Worm (Caenorhabditis elegans) whole organism, L1 larva: Measurements from ENCODE around the gene slc-28.1.

Experiments
- C34B4.2 ChIP-seq: sonication (generic microtip); optimal IDR thresholded peaks from 2 replicates; lab custom pipeline; 2017; ENCODE audit warnings: mild to moderate bottlenecking, missing genetic modification characterization, missing compliant biosample characterization
- Y116A8C.19 ChIP-seq: sonication (generic microtip); optimal IDR thresholded peaks from 2 replicates; lab custom pipeline; 2016; ENCODE audit warnings: missing compliant biosample characterization, missing genetic modification characterization, borderline replicate concordance
- grh-1 ChIP-seq: fragments of 200-800 bp; sonication (Bioruptor generic); IDR thresholded peaks from 2 replicates; pipeline ENCODE4 v1.3.6; 2022; ENCODE audit warnings: missing genetic modification reagents, missing genetic modification characterization, missing compliant biosample characterization
- lin-13 ChIP-seq: fragments of 150-350 bp; optimal IDR thresholded peaks from 2 replicates; lab custom pipeline; 2014; ENCODE audit warnings: missing biosample characterization, missing genetic modification reagents, missing genetic modification characterization
- mep-1 ChIP-seq: fragments of 150-350 bp; optimal IDR thresholded peaks from 2 replicates; lab custom pipeline; 2014; ENCODE audit warnings: missing biosample characterization, missing genetic modification characterization
- nhr-12 ChIP-seq: sonication (generic microtip); optimal IDR thresholded peaks from 2 replicates; lab custom pipeline; 2017; ENCODE audit warnings: missing biosample characterization, missing genetic modification characterization
- nhr-19 ChIP-seq: fragments of 200-800 bp; sonication (Bioruptor generic); conservative IDR thresholded peaks from 2 replicates; pipeline ENCODE4 v1.3.6; 2022; ENCODE audit warnings: missing genetic modification characterization, missing compliant biosample characterization
- nhr-77 ChIP-seq: fragments of 150-350 bp; optimal IDR thresholded peaks from 2 replicates; lab custom pipeline; 2014; ENCODE audit warnings: missing biosample characterization, missing genetic modification characterization
- nhr-84 ChIP-seq: sonication (generic microtip); optimal IDR thresholded peaks from 2 replicates; lab custom pipeline; 2017; ENCODE audit warnings: missing biosample characterization, missing genetic modification characterization
- swsn-7 ChIP-seq: sonication (generic microtip); optimal IDR thresholded peaks from 2 replicates; lab custom pipeline; 2016; ENCODE audit warnings: missing genetic modification characterization, missing compliant biosample characterization
- unc-62 ChIP-seq: fragments of 150-350 bp; optimal IDR thresholded peaks from 2 replicates; lab custom pipeline; 2014; ENCODE audit warnings: missing biosample characterization, missing genetic modification reagents, missing genetic modification characterization

DNA sequence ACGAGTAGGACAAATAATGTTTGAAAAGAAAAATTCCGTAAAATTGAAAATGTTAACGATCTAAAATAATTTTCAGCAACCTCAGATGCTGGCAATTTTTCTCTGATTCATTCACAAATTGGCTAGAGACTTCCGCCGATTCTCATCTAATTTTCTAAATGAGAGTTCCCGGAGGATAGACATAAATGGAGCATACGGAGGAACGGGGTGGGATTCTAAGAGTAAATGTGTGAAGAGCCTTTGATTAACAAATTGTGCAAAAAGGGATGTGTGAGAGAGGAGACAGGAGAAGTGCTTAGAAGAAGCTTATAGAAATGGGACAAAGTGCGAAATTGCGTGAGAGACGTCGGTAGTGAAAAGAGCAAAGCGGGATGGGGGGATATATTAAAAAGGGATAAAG lies 12.0 kb upstream of the slc-28.1 start:
- no peak for TF ChIP-seq nhr-19 (GFP tag; lab: Robert Waterston, UW)
- no peak for TF ChIP-seq mep-1 (tag; lab: Kevin White, UChicago)
- TF ChIP-seq nhr-77 (tag; lab: Kevin White, UChicago) = no peak
- TF ChIP-seq grh-1 (GFP tag; lab: Robert Waterston, UW) = no peak
- no peak for TF ChIP-seq swsn-7
- TF ChIP-seq nhr-84 (tag; lab: Kevin White, UChicago) = no peak
- TF ChIP-seq nhr-12 (tag; lab: Kevin White, UChicago) = no peak
- no peak for TF ChIP-seq lin-13 (GFP tag; lab: Kevin White, UChicago)
- no peak for TF ChIP-seq Y116A8C.19 (tag; lab: Kevin White, UChicago)
- TF ChIP-seq C34B4.2 (tag; lab: Kevin White, UChicago) = no peak
- no peak for TF ChIP-seq unc-62 (GFP tag; lab: Kevin White, UChicago)
